Worm (Caenorhabditis elegans) whole organism, mixed stage, embryonic: ENCODE measurements around the gene cal-1.

Experiments
- blmp-1 ChIP-seq: fragments of 150-350 bp; optimal IDR thresholded peaks from 2 replicates; lab custom pipeline; 2014; ENCODE audit warnings: missing biosample characterization, missing genetic modification characterization
- ces-1 ChIP-seq: fragments of 150-350 bp; optimal IDR thresholded peaks from 2 replicates; lab custom pipeline; 2014; ENCODE audit warnings: missing biosample characterization, missing genetic modification reagents, missing genetic modification characterization
- elt-1 ChIP-seq: sonication (generic microtip); optimal IDR thresholded peaks from 2 replicates; lab custom pipeline; 2017; ENCODE audit warnings: missing genetic modification characterization, mild to moderate bottlenecking, missing compliant biosample characterization, antibody characterized with exemption, moderate library complexity, borderline replicate concordance; ENCODE audit not compliant: insufficient read depth
- ham-2 ChIP-seq: fragments of 200-800 bp; sonication (Bioruptor generic); optimal IDR thresholded peaks from 2 replicates; lab custom pipeline; 2018; ENCODE audit warnings: mild to moderate bottlenecking, missing genetic modification characterization, missing compliant biosample characterization

DNA sequence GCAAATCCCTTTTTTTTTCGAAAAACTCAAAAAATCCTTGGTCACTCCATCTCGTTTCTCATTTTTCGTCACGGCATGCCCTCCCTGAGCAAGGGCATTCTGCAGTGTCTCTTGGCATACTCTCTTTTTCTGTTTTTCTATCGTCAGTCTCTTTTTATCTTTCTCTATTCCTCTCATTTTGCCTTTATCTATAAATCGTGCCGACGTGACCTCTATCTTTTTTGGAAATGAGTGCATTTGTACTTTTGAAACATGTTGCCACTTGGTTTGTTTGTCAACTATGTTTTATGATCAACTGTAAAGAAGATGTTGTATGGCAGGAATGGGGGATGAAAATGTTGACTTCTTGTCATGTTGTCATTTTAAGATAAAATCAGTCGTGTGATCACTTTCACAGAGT, 11.9 kb upstream of the cal-1 start:
- TF ChIP-seq elt-1 (tag; lab: Kevin White, UChicago) (no peak), blmp-1 (tag; lab: Kevin White, UChicago) (no peak), ces-1 (GFP tag; lab: Kevin White, UChicago) (no peak), ham-2 (GFP tag; lab: Kevin White, UChicago) (no peak)
